Worm (Caenorhabditis elegans): ENCODE measurements around the gene cdo-1.

DNA sequence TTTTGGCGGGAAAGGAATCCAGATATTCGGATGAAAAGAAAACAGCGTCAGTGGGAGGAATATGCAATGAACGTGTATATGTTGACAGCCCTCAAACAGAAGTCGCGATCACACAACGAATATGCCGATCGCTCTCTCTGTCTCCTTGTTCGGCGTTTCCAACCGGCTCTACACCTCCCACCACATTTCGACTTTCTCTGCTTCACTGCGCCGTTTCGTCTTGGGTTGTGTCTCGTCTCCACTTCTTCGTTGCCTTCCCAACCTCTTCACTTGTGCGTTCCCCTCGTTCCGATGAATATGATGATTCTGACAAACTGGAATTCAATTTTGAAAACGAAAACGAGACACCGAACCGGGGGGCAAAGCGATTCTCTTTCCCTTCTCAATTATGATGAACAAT is 34.6 kb upstream of the cdo-1 start, which contains the start of gene mab-7:
- TF ChIP-seq med-1 (GFP tag; optimal IDR thresholded peaks at IDR 0.05; ENCODE audit: insufficient read depth) (no peak), T22C8.4 (GFP tag; IDR thresholded peaks at IDR 0.05) (no peak), flt-1 (GFP tag; IDR thresholded peaks at IDR 0.05) (no peak), cog-1 (tag; optimal IDR thresholded peaks at IDR 0.05) (no peak), klf-2 (GFP tag; conservative IDR thresholded peaks at IDR 0.05) (no peak), ztf-23 (GFP tag; IDR thresholded peaks at IDR 0.05) (no peak)

Measured in whole organism, midembryonic.